Fruit fly (Drosophila melanogaster) whole organism, embryonic: ENCODE data around the gene Idgf4.
A peak's percentile ranks its signal among the peaks of the same experiment; 100 is the strongest.

ENCODE experiments used
- ATbp ChIP-seq: fragments of 200-800 bp; sonication (Bioruptor generic); optimal IDR thresholded peaks from 2 replicates; lab custom pipeline; 2017; ENCODE audit warnings: missing biosample characterization, mild to moderate bottlenecking, missing genetic modification characterization, missing genetic modification reagents
- Ada2b ChIP-seq: fragments of 200-800 bp; sonication (Bioruptor generic); IDR thresholded peaks from 2 replicates; pipeline ENCODE4 v1.3.6; 2022; ENCODE audit warnings: missing biosample characterization, missing genetic modification characterization
- Asciz ChIP-seq: fragments of 200-800 bp; sonication (Bioruptor generic); optimal IDR thresholded peaks from 2 replicates; lab custom pipeline; 2017; ENCODE audit warnings: missing biosample characterization, mild to moderate bottlenecking, missing genetic modification characterization, missing genetic modification reagents
- Blimp-1 ChIP-seq: fragments of 200-800 bp; sonication (Bioruptor generic); optimal IDR thresholded peaks from 3 replicates; lab custom pipeline; 2018; ENCODE audit warnings: missing biosample characterization, missing genetic modification characterization, mild to moderate bottlenecking, moderate library complexity, missing genetic modification reagents
- C15 ChIP-seq: fragments of 200-800 bp; sonication (Bioruptor generic); IDR thresholded peaks from 3 replicates; pipeline ENCODE4 v1.3.6; 2022; ENCODE audit warnings: missing biosample characterization, missing genetic modification characterization
- CG12299 ChIP-seq: fragments of 200-800 bp; sonication (Bioruptor generic); optimal IDR thresholded peaks from 2 replicates; lab custom pipeline; 2018; ENCODE audit warnings: missing biosample characterization, mild to moderate bottlenecking, missing genetic modification characterization
- CG12769 ChIP-seq: fragments of 200-800 bp; sonication (Bioruptor generic); optimal IDR thresholded peaks from 2 replicates; lab custom pipeline; 2019; ENCODE audit warnings: missing biosample characterization, mild to moderate bottlenecking, missing genetic modification characterization, moderate library complexity
- CG14441 ChIP-seq: fragments of 200-800 bp; sonication (Bioruptor generic); IDR thresholded peaks from 2 replicates; pipeline ENCODE4 v1.3.6; 2022; ENCODE audit warnings: missing biosample characterization, missing genetic modification characterization
- CG15011 ChIP-seq: fragments of 200-800 bp; sonication (Bioruptor generic); optimal IDR thresholded peaks from 3 replicates; lab custom pipeline; 2018; ENCODE audit warnings: missing biosample characterization, mild to moderate bottlenecking, missing genetic modification characterization
- CG2889 ChIP-seq: fragments of 200-800 bp; sonication (Bioruptor generic); IDR thresholded peaks from 3 replicates; pipeline ENCODE4 v1.3.6; 2022; ENCODE audit warnings: missing biosample characterization, missing genetic modification characterization
- CG31365 ChIP-seq: fragments of 200-800 bp; sonication (Bioruptor generic); optimal IDR thresholded peaks from 2 replicates; lab custom pipeline; 2018; ENCODE audit warnings: missing biosample characterization, mild to moderate bottlenecking, missing genetic modification characterization
- CG3163 ChIP-seq: fragments of 200-800 bp; sonication (Bioruptor generic); optimal IDR thresholded peaks from 3 replicates; lab custom pipeline; 2016; ENCODE audit warnings: missing biosample characterization, missing genetic modification characterization
- CG3847 ChIP-seq: fragments of 200-800 bp; sonication (Bioruptor generic); IDR thresholded peaks from 2 replicates; pipeline ENCODE4 v1.3.6; 2022; ENCODE audit warnings: missing biosample characterization, missing genetic modification characterization
- CG4360 ChIP-seq: fragments of 200-800 bp; sonication (Bioruptor generic); IDR thresholded peaks from 2 replicates; pipeline ENCODE4 v1.3.6; 2022; ENCODE audit warnings: missing biosample characterization, missing genetic modification characterization
- CG6689 ChIP-seq: fragments of 200-800 bp; sonication (Bioruptor generic); IDR thresholded peaks from 2 replicates; pipeline ENCODE4 v1.3.6; 2022; ENCODE audit warnings: missing biosample characterization, missing genetic modification characterization
- CG6765 ChIP-seq: fragments of 200-800 bp; sonication (Bioruptor generic); optimal IDR thresholded peaks from 3 replicates; lab custom pipeline; 2017; ENCODE audit warnings: missing biosample characterization, mild to moderate bottlenecking, missing genetic modification characterization
- CG7556 ChIP-seq: fragments of 200-800 bp; sonication (Bioruptor generic); optimal IDR thresholded peaks from 2 replicates; lab custom pipeline; 2017; ENCODE audit warnings: missing biosample characterization, mild to moderate bottlenecking, missing genetic modification characterization
- Ets65A ChIP-seq: fragments of 200-800 bp; sonication (Bioruptor generic); peaks from one replicate; lab custom pipeline; 2016; ENCODE audit warnings: missing biosample characterization, missing genetic modification characterization
- HLHmδ ChIP-seq: fragments of 200-800 bp; sonication (Bioruptor generic); optimal IDR thresholded peaks from 2 replicates; lab custom pipeline; 2018; ENCODE audit warnings: missing biosample characterization, mild to moderate bottlenecking, missing genetic modification characterization, moderate library complexity
- Hey ChIP-seq: fragments of 200-800 bp; sonication (Bioruptor generic); optimal IDR thresholded peaks from 3 replicates; lab custom pipeline; 2018; ENCODE audit warnings: missing biosample characterization, mild to moderate bottlenecking, missing genetic modification characterization
- Hr3 ChIP-seq: fragments of 200-800 bp; sonication (Bioruptor generic); optimal IDR thresholded peaks from 3 replicates; lab custom pipeline; 2016; ENCODE audit warnings: missing biosample characterization, missing genetic modification characterization
- Hr39 ChIP-seq: fragments of >200 bp; optimal IDR thresholded peaks from 2 replicates; lab custom pipeline; 2017
- Ptx1 ChIP-seq: fragments of 200-800 bp; sonication (Bioruptor generic); IDR thresholded peaks from 2 replicates; pipeline ENCODE4 v1.3.6; 2022; ENCODE audit warnings: missing biosample characterization, missing genetic modification characterization
- Rfx ChIP-seq: fragments of 200-800 bp; sonication (Bioruptor generic); IDR thresholded peaks from 2 replicates; pipeline ENCODE4 v1.3.6; 2022; ENCODE audit warnings: missing biosample characterization, missing genetic modification characterization
- abd-A ChIP-seq: fragments of 200-800 bp; sonication (Bioruptor generic); optimal IDR thresholded peaks from 3 replicates; lab custom pipeline; 2019; ENCODE audit warnings: missing biosample characterization, mild to moderate bottlenecking, missing genetic modification characterization, moderate library complexity
- ap ChIP-seq: fragments of 200-800 bp; sonication (Bioruptor generic); IDR thresholded peaks from 2 replicates; pipeline ENCODE4 v1.3.6; 2022; ENCODE audit warnings: missing biosample characterization, missing genetic modification characterization
- cg ChIP-seq: fragments of 200-800 bp; sonication (Bioruptor generic); optimal IDR thresholded peaks from 3 replicates; lab custom pipeline; 2019; ENCODE audit warnings: missing biosample characterization, mild to moderate bottlenecking, missing genetic modification characterization, moderate library complexity
- chinmo ChIP-seq: fragments of 200-800 bp; sonication (Bioruptor generic); IDR thresholded peaks from 4 replicates; pipeline ENCODE4 v1.3.6; 2022; ENCODE audit warnings: missing biosample characterization, missing genetic modification characterization; ENCODE audit not compliant: partially characterized antibody
- crol ChIP-seq: fragments of 200-800 bp; sonication (Bioruptor generic); IDR thresholded peaks from 2 replicates; pipeline ENCODE4 v1.3.6; 2022; ENCODE audit warnings: missing biosample characterization, missing genetic modification characterization
- dpn ChIP-seq, 2 experiments: fragments of 200-800 bp; sonication (Bioruptor generic); optimal IDR thresholded peaks; 3 replicates each; lab custom pipeline; 2016; ENCODE audit warnings: missing biosample characterization in 2 of 2, missing genetic modification characterization in 2 of 2
- grn ChIP-seq: fragments of 200-800 bp; sonication (Bioruptor generic); optimal IDR thresholded peaks from 3 replicates; lab custom pipeline; 2017; ENCODE audit warnings: missing biosample characterization, missing genetic modification characterization
- gsb ChIP-seq: fragments of 200-800 bp; sonication (Bioruptor generic); IDR thresholded peaks from 2 replicates; pipeline ENCODE4 v1.3.6; 2022; ENCODE audit warnings: missing biosample characterization, missing genetic modification characterization
- hb ChIP-seq: fragments of 200-800 bp; sonication (Bioruptor generic); IDR thresholded peaks from 3 replicates; pipeline ENCODE4 v1.3.6; 2022; ENCODE audit warnings: missing biosample characterization, missing genetic modification characterization; ENCODE audit not compliant: partially characterized antibody
- kni ChIP-seq: fragments of 200-800 bp; sonication (Bioruptor generic); optimal IDR thresholded peaks from 3 replicates; lab custom pipeline; 2017; ENCODE audit warnings: mild to moderate bottlenecking, missing biosample characterization, missing genetic modification reagents, missing genetic modification characterization
- nau ChIP-seq: fragments of 200-800 bp; sonication (Bioruptor generic); optimal IDR thresholded peaks from 3 replicates; lab custom pipeline; 2017; ENCODE audit warnings: missing biosample characterization, mild to moderate bottlenecking, missing genetic modification characterization, missing genetic modification reagents
- oc ChIP-seq: fragments of 200-800 bp; sonication (Bioruptor generic); optimal IDR thresholded peaks from 2 replicates; lab custom pipeline; 2018; ENCODE audit warnings: missing biosample characterization, mild to moderate bottlenecking, missing genetic modification characterization, moderate library complexity
- peb ChIP-seq: fragments of 200-800 bp; sonication (Bioruptor generic); IDR thresholded peaks from 2 replicates; pipeline ENCODE4 v1.3.6; 2022; ENCODE audit warnings: missing biosample characterization, missing genetic modification characterization
- pnt ChIP-seq: fragments of 200-800 bp; sonication (Bioruptor generic); optimal IDR thresholded peaks from 3 replicates; lab custom pipeline; 2016; ENCODE audit warnings: missing biosample characterization, missing genetic modification characterization
- psq ChIP-seq: fragments of 200-800 bp; sonication (Bioruptor generic); optimal IDR thresholded peaks from 2 replicates; lab custom pipeline; 2017; ENCODE audit warnings: missing biosample characterization, missing genetic modification characterization
- sens-2 ChIP-seq: fragments of 200-800 bp; sonication (Bioruptor generic); IDR thresholded peaks from 2 replicates; pipeline ENCODE4 v1.3.6; 2022; ENCODE audit warnings: missing biosample characterization, missing genetic modification characterization
- sqz ChIP-seq: fragments of 200-800 bp; sonication (Bioruptor generic); optimal IDR thresholded peaks from 3 replicates; lab custom pipeline; 2018; ENCODE audit warnings: missing biosample characterization, mild to moderate bottlenecking, missing genetic modification characterization
- tup ChIP-seq: fragments of 200-800 bp; sonication (Bioruptor generic); optimal IDR thresholded peaks from 2 replicates; lab custom pipeline; 2016; ENCODE audit warnings: missing biosample characterization, mild to moderate bottlenecking, missing genetic modification characterization, moderate library complexity
- unpg ChIP-seq: fragments of 200-800 bp; sonication (Bioruptor generic); optimal IDR thresholded peaks from 3 replicates; lab custom pipeline; 2018; ENCODE audit warnings: missing biosample characterization, mild to moderate bottlenecking, missing genetic modification characterization, moderate library complexity
- vvl ChIP-seq: fragments of 200-800 bp; sonication (Bioruptor generic); IDR thresholded peaks from 2 replicates; pipeline ENCODE4 v1.3.6; 2022; ENCODE audit warnings: missing biosample characterization, missing genetic modification characterization
- wdn ChIP-seq: fragments of 200-800 bp; sonication (Bioruptor generic); IDR thresholded peaks from 2 replicates; pipeline ENCODE4 v1.3.6; 2022; ENCODE audit warnings: missing biosample characterization, missing genetic modification characterization
- zen2 ChIP-seq: fragments of 200-800 bp; sonication (Bioruptor generic); IDR thresholded peaks from 3 replicates; pipeline ENCODE4 v1.3.6; 2022; ENCODE audit warnings: missing biosample characterization, missing genetic modification characterization; ENCODE audit not compliant: partially characterized antibody

Idgf4 gene

dm6 chrX:9977305-9977704 lies 46.6 kb upstream of the Idgf4 start, which contains the start of gene CG43386:
TSS of gene CG43386 (minus strand) at chrX:9977405.
- TF ChIP-seq Blimp-1 (GFP tag; lab: Kevin White, UChicago) (peak; percentile 48), CG4360 (GFP tag; lab: Robert Waterston, UW) (no peak)

DNA sequence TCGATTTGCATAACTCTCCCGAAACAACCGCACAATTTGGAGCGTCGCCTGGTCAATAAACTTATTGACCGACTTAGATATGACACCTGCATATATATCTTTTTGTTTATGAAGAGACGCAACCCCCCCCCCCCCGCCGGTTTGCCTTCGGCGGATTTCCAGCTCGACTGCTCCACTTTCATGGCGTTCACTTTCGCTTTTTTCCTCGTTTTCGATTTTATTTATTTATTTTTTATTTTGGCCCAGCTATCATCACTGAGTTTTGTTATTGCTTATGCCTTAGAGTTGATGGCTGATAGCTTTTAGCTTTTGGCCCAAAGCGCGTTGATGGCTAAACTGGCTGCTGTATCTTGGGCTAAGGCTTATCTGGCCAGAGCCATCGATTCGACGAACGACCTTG lies 45.2 kb upstream of the Idgf4 start:
- TF ChIP-seq CG14441 (GFP tag; lab: Robert Waterston, UW) = 0 out of 2 replicates have a peak, but pooled peaks have one; percentile 7
- TF ChIP-seq crol = 0 out of 2 replicates have a peak, but pooled peaks have one; percentile 21
- TF ChIP-seq oc (tag; lab: Kevin White, UChicago) = peak; percentile 43
- peak; percentile 34; the same call in 1 of the 2 replicates for TF ChIP-seq vvl (GFP tag; lab: Robert Waterston, UW)
- TF ChIP-seq grn (GFP tag; lab: Kevin White, UChicago) = peak; percentile 36
- TF ChIP-seq Hr39 (lab: Kevin White, UChicago) = peak; percentile 18
- no peak for TF ChIP-seq CG3847 (GFP tag; lab: Robert Waterston, UW)
- TF ChIP-seq Ets65A (GFP tag; lab: Kevin White, UChicago) = no peak
- peak; percentile 70 for TF ChIP-seq abd-A (tag; lab: Kevin White, UChicago)
- TF ChIP-seq dpn (GFP tag; optimal IDR thresholded peaks at IDR 0.05; lab: Kevin White, UChicago) = no peak
- 0 out of 4 replicates have a peak, but pooled peaks have one; percentile 51 for TF ChIP-seq chinmo
- peak; percentile 95 for TF ChIP-seq Blimp-1 (GFP tag; lab: Kevin White, UChicago)
- no peak for TF ChIP-seq CG3163 (GFP tag; lab: Kevin White, UChicago)
- peak; percentile 28 for TF ChIP-seq kni (GFP tag; lab: Kevin White, UChicago)
- TF ChIP-seq, all 482 proteins: peak for 10

DNA sequence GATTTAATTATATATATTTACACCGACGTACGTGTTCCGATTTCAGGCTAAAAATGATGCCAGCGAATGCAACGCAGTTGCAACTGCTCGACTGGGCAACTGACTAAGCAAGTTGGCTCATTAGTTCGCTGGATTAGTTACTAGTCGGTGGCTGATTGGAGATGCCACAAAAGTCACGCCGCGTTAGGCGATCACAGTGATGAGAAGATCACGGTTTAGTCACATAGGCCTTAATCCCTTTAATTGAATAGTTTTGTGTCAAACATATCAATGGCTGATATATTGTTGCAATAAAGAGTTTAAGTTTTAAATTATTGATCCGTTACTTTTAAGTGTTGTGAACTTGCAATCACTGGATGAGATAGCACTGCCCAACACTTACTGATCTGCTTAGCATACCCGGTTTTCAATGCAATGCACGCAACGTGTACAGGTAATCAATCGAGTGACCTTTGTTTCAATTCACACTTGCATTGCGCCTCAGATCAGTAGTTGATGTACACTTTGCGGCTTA lies 34.1 kb upstream of the Idgf4 start, which contains the start of the genes CG1791 and CG1889:
Gene CG1791, minus strand, starts transcription at position 101 of the 514 bp plus-strand sequence.
Gene CG1889, plus strand, starts transcription at position 464 of the 514 bp plus-strand sequence.
- TF ChIP-seq wdn = no peak
- TF ChIP-seq CG6689 (GFP tag; lab: Robert Waterston, UW) = no peak
- no peak for TF ChIP-seq Hr3 (GFP tag; lab: Kevin White, UChicago)
- no peak for TF ChIP-seq zen2
- TF ChIP-seq sens-2 (GFP tag; lab: Robert Waterston, UW) = no peak
- TF ChIP-seq unpg (GFP tag; lab: Kevin White, UChicago) = no peak
- no peak for TF ChIP-seq psq (GFP tag; lab: Kevin White, UChicago)
- no peak for TF ChIP-seq Ets65A (GFP tag; lab: Kevin White, UChicago)
- no peak for TF ChIP-seq Ptx1 (GFP tag; lab: Robert Waterston, UW)
- TF ChIP-seq Ada2b (GFP tag; lab: Robert Waterston, UW) = no peak
- TF ChIP-seq gsb = no peak
- no peak for TF ChIP-seq tup
- TF ChIP-seq peb = no peak
- no peak for TF ChIP-seq CG6765
- TF ChIP-seq pnt (GFP tag; lab: Kevin White, UChicago) = no peak
- TF ChIP-seq hb (GFP tag; lab: Robert Waterston, UW) = no peak
- no peak for TF ChIP-seq sqz (GFP tag; lab: Kevin White, UChicago)

- TF ChIP-seq cg = peak; percentile 43
- TF ChIP-seq ATbp (GFP tag; lab: Kevin White, UChicago) = no peak
- no peak for TF ChIP-seq HLHmδ (GFP tag; lab: Kevin White, UChicago)
- TF ChIP-seq dpn (GFP tag; optimal IDR thresholded peaks at IDR 0.05; lab: Kevin White, UChicago) = no peak
- TF ChIP-seq nau (GFP tag; lab: Kevin White, UChicago) = no peak
- TF ChIP-seq CG7556 (GFP tag; lab: Kevin White, UChicago) = no peak
- TF ChIP-seq ap (GFP tag; lab: Robert Waterston, UW) = no peak
- no peak for TF ChIP-seq Blimp-1 (GFP tag; lab: Kevin White, UChicago)
- no peak for TF ChIP-seq CG15011
- TF ChIP-seq C15 (GFP tag; lab: Robert Waterston, UW) = no peak
- no peak for TF ChIP-seq CG2889 (GFP tag; lab: Robert Waterston, UW)
- TF ChIP-seq Rfx (GFP tag; lab: Robert Waterston, UW) = no peak
- no peak for TF ChIP-seq Asciz (GFP tag; lab: Kevin White, UChicago)
- TF ChIP-seq CG31365 (tag; lab: Kevin White, UChicago) = no peak
- no peak for TF ChIP-seq CG12299 (tag; lab: Kevin White, UChicago)
- TF ChIP-seq Hey = no peak
- TF ChIP-seq CG12769 (tag; lab: Kevin White, UChicago) = peak; percentile 48
- TF ChIP-seq abd-A (tag; lab: Kevin White, UChicago) = peak; percentile 55
Measured at dm6 chrX:9932296-9932892, 1.6 kb upstream of the Idgf4 start.
